Fruit fly (Drosophila melanogaster): Measurements from ENCODE around the gene CG43610.

DNA sequence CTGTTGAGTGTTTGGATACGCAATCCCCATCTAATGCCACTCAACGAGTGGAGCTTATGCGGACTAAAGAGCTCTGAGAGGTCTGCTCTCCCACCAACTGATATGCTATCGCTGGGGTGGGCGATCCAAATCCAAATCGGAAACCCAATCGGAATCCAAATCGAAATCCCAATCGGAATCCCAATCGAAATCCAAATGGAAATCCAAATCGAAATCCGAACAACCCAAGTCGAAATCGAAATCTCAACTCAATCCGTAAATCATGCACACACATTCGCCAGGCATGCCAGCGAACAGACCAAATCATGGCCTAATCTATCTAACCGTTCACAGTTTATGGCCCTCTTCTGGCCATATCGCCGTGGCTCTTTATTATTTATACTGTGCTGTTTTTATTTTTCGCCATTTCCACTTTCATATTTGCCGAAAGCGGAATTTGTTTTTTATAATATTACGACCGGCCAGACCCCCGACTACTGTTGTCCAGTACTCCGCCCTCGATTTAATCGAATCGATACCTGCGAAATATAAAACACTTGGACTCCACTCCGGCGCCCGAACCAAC is 28.6 kb downstream of the CG43610 start:
- TF ChIP-seq psq (optimal IDR thresholded peaks at IDR 0.05) (no peak), usp (GFP tag; optimal IDR thresholded peaks at IDR 0.05) (no peak), pan (optimal IDR thresholded peaks at IDR 0.05) (no peak), EcR (GFP tag; optimal IDR thresholded peaks at IDR 0.05) (no peak)
